Worm (Caenorhabditis elegans): ENCODE results near the gene B0334.13.

B0334.13 gene

DNA sequence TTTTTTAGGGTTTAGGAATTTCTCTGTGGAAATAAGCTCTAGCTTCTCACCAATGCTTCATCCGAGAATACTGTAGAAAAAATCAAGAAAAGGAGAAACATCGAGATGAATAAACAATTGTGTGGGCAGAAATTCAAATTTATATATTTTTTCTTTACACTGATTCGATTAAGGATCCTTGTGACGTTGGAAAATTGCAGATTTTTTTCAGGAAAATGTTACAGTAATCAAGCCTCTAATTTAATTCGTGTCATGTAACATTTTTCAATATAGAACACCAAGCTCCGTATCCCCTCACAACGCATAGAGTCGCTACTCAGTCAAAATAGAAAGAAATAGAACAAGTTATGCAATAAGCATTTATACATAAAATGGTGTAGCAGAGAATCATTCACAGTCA, 11.7 kb upstream of the B0334.13 start, which contains the start of gene W02B12.16:
W02B12.16 (minus strand) TSS at position 101 of the 400 bp plus-strand sequence.
- no peak for TF ChIP-seq hnd-1 (tag; optimal IDR thresholded peaks at IDR 0.05)
- TF ChIP-seq ceh-36 (tag; optimal IDR thresholded peaks at IDR 0.05) = no peak
- TF ChIP-seq B0310.2 (tag; optimal IDR thresholded peaks at IDR 0.05) = no peak
- TF ChIP-seq F13C5.2 (tag; optimal IDR thresholded peaks at IDR 0.05) = no peak
- no peak for TF ChIP-seq sea-1 (GFP tag; conservative IDR thresholded peaks at IDR 0.05)
- TF ChIP-seq scrt-1 (GFP tag; IDR thresholded peaks at IDR 0.05) = no peak
- no peak for TF ChIP-seq ama-1 (optimal IDR thresholded peaks at IDR 0.05)
- no peak for TF ChIP-seq aly-1 (tag; optimal IDR thresholded peaks at IDR 0.05)
- no peak for TF ChIP-seq ets-7 (tag; optimal IDR thresholded peaks at IDR 0.05)
- TF ChIP-seq hmbx-1 (tag; optimal IDR thresholded peaks at IDR 0.05) = no peak
- no peak for TF ChIP-seq tbx-37 (GFP tag; conservative IDR thresholded peaks at IDR 0.05)
- no peak for TF ChIP-seq flt-1 (GFP tag; IDR thresholded peaks at IDR 0.05)
- TF ChIP-seq hmg-4 (GFP tag; optimal IDR thresholded peaks at IDR 0.05) = no peak
- no peak for TF ChIP-seq tra-4 (tag; optimal IDR thresholded peaks at IDR 0.05)
- TF ChIP-seq pes-1 (GFP tag; IDR thresholded peaks at IDR 0.05) = no peak
- TF ChIP-seq ceh-13 (GFP tag; optimal IDR thresholded peaks at IDR 0.05) = no peak

ce11 chrII:11479076-11479475, 9.0 kb upstream of the B0334.13 start, which contains the start of gene W02B12.12:
Gene W02B12.12, minus strand, starts transcription at chrII:11479176.
- TF ChIP-seq tbx-11 (GFP tag; IDR thresholded peaks at IDR 0.05) (no peak), scrt-1 (GFP tag; IDR thresholded peaks at IDR 0.05) (no peak), pes-1 (GFP tag; IDR thresholded peaks at IDR 0.05) (no peak)

DNA sequence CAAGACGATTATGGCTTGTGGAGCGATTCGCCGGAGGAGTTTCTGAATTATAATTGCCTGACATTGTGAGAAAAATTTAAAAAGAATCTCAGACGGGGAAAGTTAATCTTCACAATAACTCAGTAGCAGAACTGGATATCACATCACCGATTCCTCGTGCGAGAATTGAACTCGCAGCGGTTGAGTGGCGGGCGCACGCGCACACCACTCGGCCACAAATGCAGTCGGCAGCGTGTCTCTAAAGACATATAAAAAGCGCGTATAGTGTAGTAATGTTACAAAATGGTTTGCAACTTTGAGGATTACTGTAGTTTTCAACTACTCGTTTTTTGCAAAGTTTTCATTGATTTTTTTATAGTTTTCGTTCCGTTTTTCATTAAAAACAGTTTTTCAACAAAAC, 3.5 kb upstream of the B0334.13 start:
- peak; percentile 93 for TF ChIP-seq tra-4 (tag; optimal IDR thresholded peaks at IDR 0.05)
- peak; percentile 97 for TF ChIP-seq pes-1 (GFP tag; IDR thresholded peaks at IDR 0.05)
- peak; percentile 98 for TF ChIP-seq tbx-37 (GFP tag; conservative IDR thresholded peaks at IDR 0.05)
- TF ChIP-seq ceh-36 (tag; optimal IDR thresholded peaks at IDR 0.05) = peak; percentile 97
- peak; percentile 97 for TF ChIP-seq F13C5.2 (tag; optimal IDR thresholded peaks at IDR 0.05)
- TF ChIP-seq hmg-4 (GFP tag; optimal IDR thresholded peaks at IDR 0.05) = peak; percentile 98
- TF ChIP-seq flt-1 (GFP tag; IDR thresholded peaks at IDR 0.05) = peak; percentile 97
- TF ChIP-seq aly-1 (tag; optimal IDR thresholded peaks at IDR 0.05) = peak; percentile 97
- peak; percentile 89 for TF ChIP-seq ets-7 (tag; optimal IDR thresholded peaks at IDR 0.05)
- peak; percentile 95 for TF ChIP-seq scrt-1 (GFP tag; IDR thresholded peaks at IDR 0.05)
- peak; percentile 93 for TF ChIP-seq ceh-13 (GFP tag; optimal IDR thresholded peaks at IDR 0.05)
- TF ChIP-seq hnd-1 (tag; optimal IDR thresholded peaks at IDR 0.05) = peak; percentile 94
- TF ChIP-seq B0310.2 (tag; optimal IDR thresholded peaks at IDR 0.05) = peak; percentile 97
- peak; percentile 89 for TF ChIP-seq hmbx-1 (tag; optimal IDR thresholded peaks at IDR 0.05)
- TF ChIP-seq ama-1 (optimal IDR thresholded peaks at IDR 0.05) = no peak
- TF ChIP-seq sea-1 (GFP tag; conservative IDR thresholded peaks at IDR 0.05) = peak; percentile 97
- peak; percentile 96 for TF ChIP-seq tbx-11 (GFP tag; IDR thresholded peaks at IDR 0.05)

- no peak for TF ChIP-seq flt-1 (GFP tag; IDR thresholded peaks at IDR 0.05)
- no peak for TF ChIP-seq tbx-37 (GFP tag; conservative IDR thresholded peaks at IDR 0.05)
- TF ChIP-seq ceh-36 (tag; optimal IDR thresholded peaks at IDR 0.05) = no peak
- TF ChIP-seq hnd-1 (tag; optimal IDR thresholded peaks at IDR 0.05) = no peak
- no peak for TF ChIP-seq hmbx-1 (tag; optimal IDR thresholded peaks at IDR 0.05)
- TF ChIP-seq pes-1 (GFP tag; IDR thresholded peaks at IDR 0.05) = no peak
- no peak for TF ChIP-seq ets-7 (tag; optimal IDR thresholded peaks at IDR 0.05)
- TF ChIP-seq F13C5.2 (tag; optimal IDR thresholded peaks at IDR 0.05) = no peak
- no peak for TF ChIP-seq ceh-13 (GFP tag; optimal IDR thresholded peaks at IDR 0.05)
- TF ChIP-seq tbx-11 (GFP tag; IDR thresholded peaks at IDR 0.05) = no peak
- TF ChIP-seq scrt-1 (GFP tag; IDR thresholded peaks at IDR 0.05) = no peak
- TF ChIP-seq tra-4 (tag; optimal IDR thresholded peaks at IDR 0.05) = no peak
- TF ChIP-seq ama-1 (optimal IDR thresholded peaks at IDR 0.05) = no peak
- no peak for TF ChIP-seq B0310.2 (tag; optimal IDR thresholded peaks at IDR 0.05)
- TF ChIP-seq sea-1 (GFP tag; conservative IDR thresholded peaks at IDR 0.05) = no peak
- no peak for TF ChIP-seq hmg-4 (GFP tag; optimal IDR thresholded peaks at IDR 0.05)
- TF ChIP-seq aly-1 (tag; optimal IDR thresholded peaks at IDR 0.05) = no peak
These were observed 2.9 kb upstream of the B0334.13 start, which contains the start of gene twk-5 for ce11 chrII:11485200-11485599. Gene twk-5, minus strand, starts transcription at chrII:11485300.

DNA sequence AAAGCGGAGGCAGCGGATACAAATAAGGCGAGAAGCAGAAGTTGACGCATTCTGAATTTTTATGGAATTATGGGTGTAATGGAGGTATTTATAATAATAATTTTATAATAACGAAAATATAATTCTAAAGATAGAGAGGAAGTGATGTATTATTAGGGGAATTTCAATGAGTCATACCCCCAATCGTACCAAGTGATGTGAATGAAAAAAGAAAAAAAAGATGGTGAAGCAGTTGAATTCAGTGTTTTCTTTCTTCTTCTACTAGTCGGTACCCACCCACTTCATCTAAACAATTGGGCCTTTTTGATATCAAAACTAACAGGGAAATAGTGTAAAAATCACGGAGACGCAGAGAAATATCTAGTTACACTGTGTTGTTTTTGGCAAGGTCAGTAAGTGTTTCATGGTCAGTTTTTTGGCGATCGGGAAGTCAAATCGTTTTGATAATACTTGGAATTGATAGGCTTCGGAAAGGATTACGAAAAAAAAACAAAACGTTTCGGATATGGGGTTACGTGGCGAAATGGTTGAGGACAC, 1.3 kb upstream of the B0334.13 start, which contains the start of gene ttr-18:
ttr-18 (minus strand) TSS at position 51 of the 537 bp plus-strand sequence.
- TF ChIP-seq ama-1 (optimal IDR thresholded peaks at IDR 0.05) (no peak), F13C5.2 (tag; optimal IDR thresholded peaks at IDR 0.05) (no peak), pes-1 (GFP tag; IDR thresholded peaks at IDR 0.05) (no peak)

ce11 chrII:11492843-11493242, 4.7 kb downstream of the B0334.13 start, which contains the start of gene hacl-1:
Gene hacl-1, minus strand, starts transcription at chrII:11492963.
- TF ChIP-seq flt-1 (GFP tag; IDR thresholded peaks at IDR 0.05) (no peak), ceh-36 (tag; optimal IDR thresholded peaks at IDR 0.05) (no peak), hnd-1 (tag; optimal IDR thresholded peaks at IDR 0.05) (no peak), tra-4 (tag; optimal IDR thresholded peaks at IDR 0.05) (no peak), ets-7 (tag; optimal IDR thresholded peaks at IDR 0.05) (no peak), B0310.2 (tag; optimal IDR thresholded peaks at IDR 0.05) (no peak), sea-1 (GFP tag; conservative IDR thresholded peaks at IDR 0.05) (no peak), aly-1 (tag; optimal IDR thresholded peaks at IDR 0.05) (no peak)

DNA sequence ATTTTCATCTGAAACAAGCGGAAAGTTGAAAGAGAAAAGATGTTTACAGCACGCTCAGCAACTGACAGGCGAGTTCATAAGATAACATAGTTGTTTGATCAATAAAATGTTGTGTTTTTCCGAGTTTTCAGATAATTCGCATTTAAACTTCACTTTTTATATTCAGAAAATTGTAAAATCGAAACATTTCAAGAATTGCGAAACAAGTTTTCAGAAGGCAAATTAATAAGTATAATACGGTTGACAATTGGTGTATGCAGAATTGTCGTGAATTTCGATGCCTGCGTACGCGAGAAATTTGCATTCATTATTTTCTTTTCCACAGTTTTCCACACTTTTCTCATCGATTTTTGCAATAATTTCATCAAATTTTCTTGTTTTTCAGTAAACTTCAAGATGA, 7.2 kb downstream of the B0334.13 start, which contains the start of the genes ooc-3 and B0334.4:
ooc-3 (minus strand) TSS at position 15 of the 400 bp plus-strand sequence.
B0334.4 (plus strand) TSS at position 386 of the 400 bp plus-strand sequence.
- TF ChIP-seq hnd-1 (tag; optimal IDR thresholded peaks at IDR 0.05) (no peak), B0310.2 (tag; optimal IDR thresholded peaks at IDR 0.05) (no peak), tbx-11 (GFP tag; IDR thresholded peaks at IDR 0.05) (no peak), hmg-4 (GFP tag; optimal IDR thresholded peaks at IDR 0.05) (no peak), F13C5.2 (tag; optimal IDR thresholded peaks at IDR 0.05) (no peak), hmbx-1 (tag; optimal IDR thresholded peaks at IDR 0.05) (no peak), tbx-37 (GFP tag; conservative IDR thresholded peaks at IDR 0.05) (no peak), tra-4 (tag; optimal IDR thresholded peaks at IDR 0.05) (no peak), ets-7 (tag; optimal IDR thresholded peaks at IDR 0.05) (no peak), pes-1 (GFP tag; IDR thresholded peaks at IDR 0.05) (no peak)
